Fruit fly (Drosophila melanogaster) Kc167 (cell line): Measurements from ENCODE around the gene sif.

Experiments used
- h ChIP-seq: fragments of >200 bp; optimal IDR thresholded peaks from 3 replicates; lab custom pipeline; 2018; ENCODE audit warnings: missing external identifiers
- psq ChIP-seq: fragments of >200 bp; optimal IDR thresholded peaks from 2 replicates; lab custom pipeline; 2017; ENCODE audit warnings: missing external identifiers

- TF ChIP-seq h (lab: Kevin White, UChicago) = no peak
- no peak for TF ChIP-seq psq (lab: Kevin White, UChicago)
Measured at dm6 chr3L:5621908-5622307, 35.8 kb upstream of the sif start.
